Fruit fly (Drosophila melanogaster) whole organism, adult: ENCODE measurements around the gene CG18265.

Experiments used
- CG11617 ChIP-seq: fragments of 200-800 bp; sonication (Bioruptor generic); optimal IDR thresholded peaks from 2 replicates; lab custom pipeline; 2017; ENCODE audit warnings: mild to moderate bottlenecking, missing biosample characterization, missing genetic modification reagents, missing genetic modification characterization
- CG12768 ChIP-seq: fragments of 200-800 bp; sonication (Bioruptor generic); optimal IDR thresholded peaks from 2 replicates; lab custom pipeline; 2017; ENCODE audit warnings: missing biosample characterization, missing genetic modification characterization, mild to moderate bottlenecking, moderate library complexity, missing genetic modification reagents
- CG14711 ChIP-seq: fragments of 200-800 bp; sonication (Bioruptor generic); optimal IDR thresholded peaks from 2 replicates; lab custom pipeline; 2018; ENCODE audit warnings: missing biosample characterization, mild to moderate bottlenecking, missing genetic modification characterization, moderate library complexity
- CG1620 ChIP-seq: fragments of 200-800 bp; sonication (Bioruptor generic); optimal IDR thresholded peaks from 2 replicates; lab custom pipeline; 2016; ENCODE audit warnings: missing biosample characterization, missing genetic modification characterization
- CG33017 ChIP-seq: fragments of 200-800 bp; sonication (Bioruptor generic); optimal IDR thresholded peaks from 2 replicates; lab custom pipeline; 2018; ENCODE audit warnings: missing biosample characterization, mild to moderate bottlenecking, missing genetic modification characterization, moderate library complexity
- CG5204 ChIP-seq: fragments of 200-800 bp; sonication (Bioruptor generic); optimal IDR thresholded peaks from 2 replicates; lab custom pipeline; 2016; ENCODE audit warnings: missing biosample characterization, missing genetic modification characterization
- CG7045 ChIP-seq: fragments of 200-800 bp; sonication (Bioruptor generic); optimal IDR thresholded peaks from 2 replicates; lab custom pipeline; 2017; ENCODE audit warnings: missing biosample characterization, mild to moderate bottlenecking, missing genetic modification characterization
- CG7101 ChIP-seq: fragments of 200-800 bp; sonication (Bioruptor generic); optimal IDR thresholded peaks from 2 replicates; lab custom pipeline; 2018; ENCODE audit warnings: missing biosample characterization, mild to moderate bottlenecking, missing genetic modification characterization, moderate library complexity
- Clk ChIP-seq: fragments of 200-800 bp; sonication (Bioruptor generic); optimal IDR thresholded peaks from 2 replicates; lab custom pipeline; 2017; ENCODE audit warnings: missing biosample characterization, missing genetic modification characterization
- Crg-1 ChIP-seq: fragments of 200-800 bp; sonication (Bioruptor generic); optimal IDR thresholded peaks from 2 replicates; lab custom pipeline; 2016; ENCODE audit warnings: missing biosample characterization, missing genetic modification characterization
- Hr96 ChIP-seq: fragments of 200-800 bp; sonication (Bioruptor generic); optimal IDR thresholded peaks from 2 replicates; lab custom pipeline; 2016; ENCODE audit warnings: missing biosample characterization, missing genetic modification characterization
- Mnt ChIP-seq: fragments of 200-800 bp; sonication (Bioruptor generic); optimal IDR thresholded peaks from 2 replicates; lab custom pipeline; 2016; ENCODE audit warnings: missing biosample characterization, mild to moderate bottlenecking, missing genetic modification characterization
- bab1 ChIP-seq: fragments of 200-800 bp; sonication (Bioruptor generic); optimal IDR thresholded peaks from 3 replicates; lab custom pipeline; 2019; ENCODE audit warnings: missing biosample characterization, mild to moderate bottlenecking, missing genetic modification characterization, moderate library complexity
- cic ChIP-seq: fragments of 200-800 bp; sonication (Bioruptor generic); optimal IDR thresholded peaks from 2 replicates; lab custom pipeline; 2017; ENCODE audit warnings: missing biosample characterization, mild to moderate bottlenecking, missing genetic modification characterization, moderate library complexity
- cnc ChIP-seq, 2 experiments: fragments of >200 bp; optimal IDR thresholded peaks; 2 replicates each; lab custom pipeline; 2017
- kay ChIP-seq: fragments of 200-800 bp; sonication (Bioruptor generic); peaks from one replicate; lab custom pipeline; 2016; ENCODE audit warnings: missing biosample characterization, missing genetic modification characterization, borderline replicate concordance
- ovo ChIP-seq: fragments of 200-800 bp; sonication (Bioruptor generic); optimal IDR thresholded peaks from 2 replicates; lab custom pipeline; 2016; ENCODE audit warnings: missing biosample characterization, missing genetic modification characterization
- pad ChIP-seq: fragments of 200-800 bp; sonication (Bioruptor generic); optimal IDR thresholded peaks from 3 replicates; lab custom pipeline; 2017; ENCODE audit warnings: missing biosample characterization, missing genetic modification characterization, mild to moderate bottlenecking, moderate library complexity, missing genetic modification reagents
- tj ChIP-seq: fragments of 200-800 bp; sonication (Bioruptor generic); optimal IDR thresholded peaks from 3 replicates; lab custom pipeline; 2017; ENCODE audit warnings: missing biosample characterization, mild to moderate bottlenecking, missing genetic modification characterization, moderate library complexity
- toe ChIP-seq: fragments of 200-800 bp; sonication (Bioruptor generic); optimal IDR thresholded peaks from 2 replicates; lab custom pipeline; 2016; ENCODE audit warnings: missing biosample characterization, missing genetic modification characterization

CG18265 gene

DNA sequence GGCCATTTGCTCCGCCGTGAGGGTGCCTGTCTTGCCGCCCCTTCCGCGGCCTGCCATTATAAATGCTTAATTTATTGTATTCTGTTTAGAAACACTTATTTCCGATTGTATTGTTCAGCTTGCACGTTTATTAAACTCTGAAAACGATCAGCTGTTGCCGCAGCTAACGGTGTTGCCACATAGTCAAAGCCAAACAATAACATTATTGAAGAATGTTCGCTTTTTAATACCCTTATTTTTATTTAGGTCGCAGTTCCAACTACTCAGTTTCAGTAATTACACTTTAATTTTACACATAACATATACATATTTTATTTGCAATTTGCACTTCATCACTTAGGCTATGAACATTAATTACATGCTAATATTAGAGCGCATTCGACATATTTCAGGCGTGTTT is 12.2 kb upstream of the CG18265 start, which contains the start of gene Polr3G:
Polr3G (minus strand) TSS at position 118 of the 400 bp plus-strand sequence.
- TF ChIP-seq ovo (GFP tag; lab: Kevin White, UChicago), result no peak
- TF ChIP-seq cnc (optimal IDR thresholded peaks at IDR 0.05; lab: Kevin White, UChicago), result no peak
- TF ChIP-seq tj (GFP tag; lab: Kevin White, UChicago), result no peak
- TF ChIP-seq CG11617 (GFP tag; lab: Kevin White, UChicago), result peak; percentile 18
- no peak for TF ChIP-seq Clk (GFP tag; lab: Kevin White, UChicago)
- TF ChIP-seq CG14711 (tag; lab: Kevin White, UChicago), result no peak
- TF ChIP-seq CG12768, result no peak
- no peak for TF ChIP-seq CG33017 (tag; lab: Kevin White, UChicago)
- TF ChIP-seq toe (GFP tag; lab: Kevin White, UChicago), result no peak
- no peak for TF ChIP-seq Crg-1 (GFP tag; lab: Kevin White, UChicago)
- TF ChIP-seq kay, result no peak
- no peak for TF ChIP-seq cic (GFP tag; lab: Kevin White, UChicago)
- no peak for TF ChIP-seq Hr96 (GFP tag; lab: Kevin White, UChicago)
- TF ChIP-seq Mnt (GFP tag; lab: Kevin White, UChicago), result peak; percentile 4
- no peak for TF ChIP-seq pad
- no peak for TF ChIP-seq CG5204 (GFP tag; lab: Kevin White, UChicago)
- peak; percentile 10 for TF ChIP-seq CG7101 (tag; lab: Kevin White, UChicago)
- peak; percentile 21 for TF ChIP-seq bab1 (GFP tag; lab: Kevin White, UChicago)

DNA sequence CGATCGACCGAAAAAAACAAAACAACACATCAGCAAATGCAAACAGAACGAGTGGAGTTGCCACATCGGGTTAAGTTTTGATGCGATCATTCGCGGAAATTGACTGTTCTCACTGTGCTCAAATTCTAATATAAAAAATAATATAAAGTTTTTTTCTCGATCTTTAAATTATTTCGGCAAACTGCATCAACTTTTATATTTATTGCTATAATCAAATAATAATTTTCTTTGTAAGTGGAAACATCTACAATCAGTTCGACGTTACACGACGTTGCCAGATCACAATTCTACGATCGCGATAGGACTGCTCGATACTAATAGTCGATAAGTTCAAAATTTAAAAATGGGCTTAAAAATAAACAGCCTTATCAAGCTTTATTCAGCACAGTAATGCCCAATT is 10.4 kb upstream of the CG18265 start, which contains the start of gene Gorab:
Gorab (minus strand) TSS at position 58 of the 400 bp plus-strand sequence.
- TF ChIP-seq CG5204 (GFP tag; lab: Kevin White, UChicago) (no peak), toe (GFP tag; lab: Kevin White, UChicago) (peak; percentile 76), tj (GFP tag; lab: Kevin White, UChicago) (peak; percentile 61), CG12768 (peak; percentile 4), cnc (optimal IDR thresholded peaks at IDR 0.05; lab: Kevin White, UChicago) (no peak), Clk (GFP tag; lab: Kevin White, UChicago) (peak; percentile 58), Hr96 (GFP tag; lab: Kevin White, UChicago) (peak; percentile 55), CG1620 (GFP tag; lab: Kevin White, UChicago) (peak; percentile 87), ovo (GFP tag; lab: Kevin White, UChicago) (peak; percentile 43), Crg-1 (GFP tag; lab: Kevin White, UChicago) (peak; percentile 67), CG7101 (tag; lab: Kevin White, UChicago) (peak; percentile 79), Mnt (GFP tag; lab: Kevin White, UChicago) (peak; percentile 63), CG7045 (GFP tag; lab: Kevin White, UChicago) (peak; percentile 73), CG33017 (tag; lab: Kevin White, UChicago) (peak; percentile 59), CG14711 (tag; lab: Kevin White, UChicago) (peak; percentile 82), bab1 (GFP tag; lab: Kevin White, UChicago) (peak; percentile 88), cic (GFP tag; lab: Kevin White, UChicago) (no peak), kay (no peak), CG11617 (GFP tag; lab: Kevin White, UChicago) (peak; percentile 74), pad (peak; percentile 54)

DNA sequence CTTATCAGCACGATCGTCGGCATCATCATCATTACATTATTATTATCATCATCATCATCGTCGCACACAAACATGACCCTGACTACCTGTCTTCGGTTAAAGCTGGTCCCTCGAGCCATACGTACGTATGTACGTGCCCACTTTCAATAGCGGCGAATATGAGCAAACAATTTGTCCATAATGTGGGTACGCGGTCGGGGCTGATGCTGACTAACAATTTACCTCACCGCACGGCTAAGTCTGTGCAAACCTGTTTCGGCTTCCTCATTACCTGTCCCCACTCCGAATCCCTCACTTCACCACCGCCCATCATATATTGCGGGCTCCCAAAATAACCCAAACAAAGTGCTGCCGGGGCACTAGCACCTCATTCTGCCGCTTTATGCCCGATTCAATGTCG is 8.8 kb upstream of the CG18265 start:
- no peak for TF ChIP-seq CG14711 (tag; lab: Kevin White, UChicago)
- no peak for TF ChIP-seq CG7101 (tag; lab: Kevin White, UChicago)
- TF ChIP-seq Mnt (GFP tag; lab: Kevin White, UChicago), result no peak
- no peak for TF ChIP-seq CG7045 (GFP tag; lab: Kevin White, UChicago)
- TF ChIP-seq pad, result no peak
- no peak for TF ChIP-seq CG11617 (GFP tag; lab: Kevin White, UChicago)
- TF ChIP-seq bab1 (GFP tag; lab: Kevin White, UChicago), result no peak
- no peak for TF ChIP-seq cnc (optimal IDR thresholded peaks at IDR 0.05; lab: Kevin White, UChicago)
- no peak for TF ChIP-seq kay
- no peak for TF ChIP-seq CG1620 (GFP tag; lab: Kevin White, UChicago)

DNA sequence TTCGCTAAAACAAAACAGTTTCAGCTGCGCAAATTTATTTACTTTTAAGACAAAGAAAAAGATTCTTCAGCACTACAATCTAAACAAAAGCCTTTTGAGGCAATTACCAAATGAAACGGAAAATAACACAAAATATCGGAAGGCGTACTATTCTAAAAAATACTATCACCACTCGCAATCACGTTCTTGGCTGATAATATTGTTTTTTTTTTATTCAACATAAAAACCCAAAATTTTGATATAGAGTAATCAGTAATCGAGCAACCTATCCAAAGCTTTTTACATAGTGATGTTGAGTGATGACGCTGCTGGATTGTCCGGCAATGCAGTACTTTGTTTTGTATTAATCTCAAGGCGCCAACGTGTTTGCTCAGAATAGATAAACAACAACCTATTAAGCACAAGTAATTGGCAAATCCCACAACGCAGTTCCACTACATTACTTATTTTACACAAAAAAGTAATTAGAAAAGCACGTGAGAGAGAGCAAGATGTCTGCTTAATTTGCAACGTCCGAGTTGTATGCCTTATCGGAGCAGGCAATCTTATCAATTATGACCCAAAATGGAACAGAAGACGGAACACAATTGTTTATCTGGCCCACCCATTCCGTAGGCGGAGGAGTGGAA is 8.1 kb upstream of the CG18265 start:
- TF ChIP-seq cic (GFP tag; lab: Kevin White, UChicago) (peak; percentile 84), Crg-1 (GFP tag; lab: Kevin White, UChicago) (no peak), CG5204 (GFP tag; lab: Kevin White, UChicago) (no peak), CG33017 (tag; lab: Kevin White, UChicago) (peak; percentile 52), tj (GFP tag; lab: Kevin White, UChicago) (peak; percentile 13), kay (no peak), CG12768 (peak; percentile 9), Clk (GFP tag; lab: Kevin White, UChicago) (peak; percentile 15), CG1620 (GFP tag; lab: Kevin White, UChicago) (no peak), bab1 (GFP tag; lab: Kevin White, UChicago) (no peak), CG11617 (GFP tag; lab: Kevin White, UChicago) (peak; percentile 17), toe (GFP tag; lab: Kevin White, UChicago) (no peak), CG7101 (tag; lab: Kevin White, UChicago) (peak; percentile 51), Mnt (GFP tag; lab: Kevin White, UChicago) (peak; percentile 66), CG7045 (GFP tag; lab: Kevin White, UChicago) (peak; percentile 40), CG14711 (tag; lab: Kevin White, UChicago) (peak; percentile 24), ovo (GFP tag; lab: Kevin White, UChicago) (no peak), Hr96 (GFP tag; lab: Kevin White, UChicago) (no peak), cnc (optimal IDR thresholded peaks at IDR 0.05; lab: Kevin White, UChicago) (peak in 1 of 2 experiments; percentile 26), pad (peak; percentile 22)

DNA sequence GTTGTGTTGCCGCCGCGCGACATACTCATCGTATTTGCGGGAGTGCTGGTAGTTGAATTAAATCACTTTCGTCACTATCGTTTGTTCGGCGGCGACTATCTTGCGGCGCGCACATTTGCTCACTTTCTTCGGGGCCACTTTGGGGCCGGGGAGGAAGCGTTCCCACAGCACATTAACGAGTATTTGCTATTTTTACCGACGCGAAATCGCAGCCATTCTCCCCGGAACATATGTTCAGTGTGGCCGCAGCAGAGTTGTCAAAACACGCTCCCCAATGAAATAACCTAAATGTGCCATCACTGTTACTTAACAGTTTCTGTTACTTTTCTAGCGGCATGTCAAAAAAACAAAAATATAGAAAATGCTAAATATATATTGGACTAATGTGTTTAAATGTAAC is 6.3 kb upstream of the CG18265 start, which contains the start of gene frc:
frc (minus strand) TSS at position 244 of the 400 bp plus-strand sequence.
- no peak for TF ChIP-seq cnc (optimal IDR thresholded peaks at IDR 0.05; lab: Kevin White, UChicago)
- TF ChIP-seq Clk (GFP tag; lab: Kevin White, UChicago), result no peak
- no peak for TF ChIP-seq Hr96 (GFP tag; lab: Kevin White, UChicago)
- peak; percentile 47 for TF ChIP-seq Mnt (GFP tag; lab: Kevin White, UChicago)
- no peak for TF ChIP-seq CG33017 (tag; lab: Kevin White, UChicago)
- TF ChIP-seq kay, result no peak
- TF ChIP-seq cic (GFP tag; lab: Kevin White, UChicago), result no peak
- TF ChIP-seq ovo (GFP tag; lab: Kevin White, UChicago), result no peak
- peak; percentile 4 for TF ChIP-seq CG14711 (tag; lab: Kevin White, UChicago)
- no peak for TF ChIP-seq CG7045 (GFP tag; lab: Kevin White, UChicago)
- TF ChIP-seq tj (GFP tag; lab: Kevin White, UChicago), result no peak
- no peak for TF ChIP-seq Crg-1 (GFP tag; lab: Kevin White, UChicago)
- TF ChIP-seq CG7101 (tag; lab: Kevin White, UChicago), result no peak
- TF ChIP-seq CG1620 (GFP tag; lab: Kevin White, UChicago), result peak; percentile 24
- TF ChIP-seq CG12768, result no peak
- no peak for TF ChIP-seq pad
- no peak for TF ChIP-seq CG5204 (GFP tag; lab: Kevin White, UChicago)
- no peak for TF ChIP-seq CG11617 (GFP tag; lab: Kevin White, UChicago)
- no peak for TF ChIP-seq toe (GFP tag; lab: Kevin White, UChicago)
- TF ChIP-seq bab1 (GFP tag; lab: Kevin White, UChicago), result no peak
